Worm (Caenorhabditis elegans) whole organism, young adult: Measurements from ENCODE around the gene ZK1098.6.
A peak's percentile ranks its signal among the peaks of the same experiment; 100 is the strongest.

ENCODE experiments used
- B0336.3 ChIP-seq: fragments of 200-800 bp; sonication (Bioruptor generic); IDR thresholded peaks from 2 replicates; pipeline ENCODE4 v1.3.6; 2022; ENCODE audit warnings: missing genetic modification characterization, missing compliant biosample characterization
- C17E4.6 ChIP-seq: fragments of 200-800 bp; sonication (Bioruptor generic); IDR thresholded peaks from 2 replicates; pipeline ENCODE4 v1.3.6; 2022; ENCODE audit warnings: missing genetic modification reagents, missing genetic modification characterization, missing compliant biosample characterization
- F33H1.4 ChIP-seq: fragments of 200-800 bp; sonication (Bioruptor generic); IDR thresholded peaks from 2 replicates; pipeline ENCODE4 v1.3.6; 2022; ENCODE audit warnings: missing genetic modification reagents, missing genetic modification characterization, missing compliant biosample characterization
- F49E8.2 ChIP-seq: sonication (generic microtip); optimal IDR thresholded peaks from 3 replicates; lab custom pipeline; 2017; ENCODE audit warnings: missing genetic modification characterization, mild to moderate bottlenecking, missing compliant biosample characterization, antibody characterized with exemption, moderate library complexity; ENCODE audit not compliant: insufficient read depth
- K12H6.12 ChIP-seq: fragments of 200-800 bp; sonication (Bioruptor generic); optimal IDR thresholded peaks from 2 replicates; lab custom pipeline; 2018; ENCODE audit warnings: mild to moderate bottlenecking, missing genetic modification characterization, missing compliant biosample characterization
- Y53G8AR.9 ChIP-seq: fragments of 200-800 bp; sonication (Bioruptor generic); conservative IDR thresholded peaks from 2 replicates; pipeline ENCODE4 v1.3.6; 2022; ENCODE audit warnings: missing genetic modification reagents, missing genetic modification characterization, missing compliant biosample characterization
- ZK185.1 ChIP-seq: sonication (generic microtip); optimal IDR thresholded peaks from 2 replicates; lab custom pipeline; 2016; ENCODE audit warnings: mild to moderate bottlenecking, missing genetic modification characterization, missing compliant biosample characterization; ENCODE audit not compliant: poor library complexity, severe bottlenecking
- ama-1 ChIP-seq, 3 experiments: fragments of 150-350 bp in 1 of 3; sonication (generic microtip) in 2 of 3; optimal IDR thresholded peaks; 2 replicates each; lab custom pipeline; 2014 to 2018; ENCODE audit warnings: missing biosample characterization in 2 of 3, missing genetic modification characterization in 2 of 3, missing genetic modification reagents in 2 of 3
- athp-1 ChIP-seq: sonication (generic microtip); optimal IDR thresholded peaks from 2 replicates; lab custom pipeline; 2017; ENCODE audit warnings: mild to moderate bottlenecking, missing genetic modification characterization, missing compliant biosample characterization
- attf-3 ChIP-seq: fragments of 200-800 bp; sonication (Bioruptor generic); conservative IDR thresholded peaks from 2 replicates; pipeline ENCODE4 v1.3.6; 2022; ENCODE audit warnings: missing genetic modification reagents, missing genetic modification characterization, missing compliant biosample characterization
- attf-5 ChIP-seq: fragments of 200-800 bp; sonication (Bioruptor generic); optimal IDR thresholded peaks from 2 replicates; lab custom pipeline; 2018; ENCODE audit warnings: mild to moderate bottlenecking, missing genetic modification characterization, missing compliant biosample characterization
- ccch-3 ChIP-seq: fragments of 200-800 bp; sonication (Bioruptor generic); optimal IDR thresholded peaks from 2 replicates; lab custom pipeline; 2018; ENCODE audit warnings: mild to moderate bottlenecking, missing genetic modification characterization, missing compliant biosample characterization
- cebp-1 ChIP-seq, 2 experiments: fragments of 200-800 bp in 1 of 2; sonication (Bioruptor generic) in 1 of 2; sonication (generic microtip) in 1 of 2; IDR thresholded peaks in 1 of 2; optimal IDR thresholded peaks in 1 of 2; 2 replicates each; pipeline versions ENCODE4 v1.3.6 to Lab custom; 2017 to 2022; ENCODE audit warnings: missing compliant biosample characterization in 2 of 2, missing genetic modification characterization in 2 of 2, mild to moderate bottlenecking in 1 of 2, missing genetic modification reagents in 1 of 2, moderate library complexity in 1 of 2
- ceh-91 ChIP-seq: fragments of 200-800 bp; sonication (Bioruptor generic); IDR thresholded peaks from 2 replicates; pipeline ENCODE4 v1.3.6; 2022; ENCODE audit warnings: missing genetic modification reagents, missing genetic modification characterization, missing compliant biosample characterization
- dox-1 ChIP-seq: fragments of 200-800 bp; sonication (Bioruptor generic); IDR thresholded peaks from 2 replicates; pipeline ENCODE4 v1.3.6; 2022; ENCODE audit warnings: missing genetic modification reagents, missing genetic modification characterization, missing compliant biosample characterization
- dpl-1 ChIP-seq: fragments of 150-350 bp; optimal IDR thresholded peaks from 2 replicates; lab custom pipeline; 2014; ENCODE audit warnings: missing biosample characterization, missing genetic modification reagents, missing genetic modification characterization
- ekl-4 ChIP-seq: fragments of 200-800 bp; sonication (Bioruptor generic); IDR thresholded peaks from 2 replicates; pipeline ENCODE4 v1.3.6; 2022; ENCODE audit warnings: missing genetic modification reagents, missing genetic modification characterization, missing compliant biosample characterization
- gei-17 ChIP-seq: fragments of 200-800 bp; sonication (Bioruptor generic); optimal IDR thresholded peaks from 2 replicates; lab custom pipeline; 2018; ENCODE audit warnings: mild to moderate bottlenecking, missing genetic modification characterization, missing compliant biosample characterization
- him-1 ChIP-seq: sonication (generic microtip); optimal IDR thresholded peaks from 2 replicates; lab custom pipeline; 2016; ENCODE audit warnings: missing genotype, missing genetic modification reagents, missing genetic modification characterization, missing compliant biosample characterization
- hsf-1 ChIP-seq: fragments of 200-800 bp; sonication (Bioruptor generic); IDR thresholded peaks from 2 replicates; pipeline ENCODE4 v1.3.6; 2022; ENCODE audit warnings: missing genetic modification reagents, missing genetic modification characterization, missing compliant biosample characterization
- lag-1 ChIP-seq: fragments of 200-800 bp; sonication (Bioruptor generic); IDR thresholded peaks from 2 replicates; pipeline ENCODE4 v1.3.6; 2022; ENCODE audit warnings: missing genetic modification reagents, missing genetic modification characterization, missing compliant biosample characterization
- let-607 ChIP-seq, 2 experiments: fragments of 200-800 bp in 1 of 2; sonication (Bioruptor generic) in 1 of 2; sonication (generic microtip) in 1 of 2; optimal IDR thresholded peaks; 2 replicates each; lab custom pipeline; 2016 to 2018; ENCODE audit warnings: mild to moderate bottlenecking in 2 of 2, missing compliant biosample characterization in 2 of 2, missing genetic modification characterization in 2 of 2, moderate library complexity in 2 of 2, missing genotype in 1 of 2
- lin-40 ChIP-seq: sonication (generic microtip); optimal IDR thresholded peaks from 2 replicates; lab custom pipeline; 2016; ENCODE audit warnings: missing genetic modification characterization, mild to moderate bottlenecking, missing compliant biosample characterization, missing genotype, missing genetic modification reagents
- lsl-1 ChIP-seq: fragments of 200-800 bp; sonication (Bioruptor generic); optimal IDR thresholded peaks from 2 replicates; lab custom pipeline; 2018; ENCODE audit warnings: mild to moderate bottlenecking, missing genetic modification characterization, moderate library complexity, missing compliant biosample characterization
- lsy-27 ChIP-seq: sonication (generic microtip); optimal IDR thresholded peaks from 2 replicates; lab custom pipeline; 2017; ENCODE audit warnings: missing genetic modification characterization, mild to moderate bottlenecking, missing compliant biosample characterization, antibody characterized with exemption, missing genotype, borderline replicate concordance; ENCODE audit not compliant: insufficient read depth
- madf-10 ChIP-seq: sonication (generic microtip); optimal IDR thresholded peaks from 2 replicates; lab custom pipeline; 2016; ENCODE audit warnings: mild to moderate bottlenecking, missing genetic modification characterization, missing compliant biosample characterization
- nfyb-1 ChIP-seq: fragments of 200-800 bp; sonication (Bioruptor generic); IDR thresholded peaks from 2 replicates; pipeline ENCODE4 v1.3.6; 2022; ENCODE audit warnings: missing genetic modification reagents, missing genetic modification characterization, missing compliant biosample characterization
- nhr-80 ChIP-seq: sonication (generic microtip); optimal IDR thresholded peaks from 2 replicates; lab custom pipeline; 2016; ENCODE audit warnings: missing genetic modification characterization, missing compliant biosample characterization
- pha-4 ChIP-seq: fragments of 150-350 bp; sonication (generic microtip); optimal IDR thresholded peaks from 2 replicates; lab custom pipeline; 2014; ENCODE audit warnings: missing biosample characterization, missing genetic modification reagents, missing genetic modification characterization
- rpc-1 ChIP-seq, 2 experiments: fragments of 150-350 bp in 1 of 2; sonication (generic microtip) in 1 of 2; optimal IDR thresholded peaks; 2 replicates each; lab custom pipeline; 2014 to 2018; ENCODE audit warnings: missing biosample characterization in 1 of 2, missing genetic modification characterization in 1 of 2, missing genetic modification reagents in 1 of 2, missing genotype in 1 of 2
- snpc-1.1 ChIP-seq: sonication (generic microtip); optimal IDR thresholded peaks from 2 replicates; lab custom pipeline; 2017; ENCODE audit warnings: missing genetic modification characterization, mild to moderate bottlenecking, missing compliant biosample characterization, antibody characterized with exemption, moderate library complexity, missing genotype, missing genetic modification reagents; ENCODE audit not compliant: insufficient read depth
- snpc-3.4 ChIP-seq: sonication (generic microtip); optimal IDR thresholded peaks from 2 replicates; lab custom pipeline; 2017; ENCODE audit warnings: missing genetic modification characterization, mild to moderate bottlenecking, missing compliant biosample characterization, antibody characterized with exemption, moderate library complexity, missing genotype, missing genetic modification reagents
- snpc-4 ChIP-seq, 5 experiments: fragments of 150-350 bp in 1 of 5; sonication (generic microtip) in 4 of 5; optimal IDR thresholded peaks; 2 replicates each; lab custom pipeline; 2014 to 2018; ENCODE audit warnings: missing genetic modification characterization in 5 of 5, missing biosample characterization in 3 of 5, antibody characterized with exemption in 2 of 5, mild to moderate bottlenecking in 2 of 5, missing compliant biosample characterization in 2 of 5, missing genotype in 2 of 5, moderate library complexity in 2 of 5, missing genetic modification reagents in 1 of 5
- sptf-2 ChIP-seq: fragments of 200-800 bp; sonication (Bioruptor generic); optimal IDR thresholded peaks from 2 replicates; lab custom pipeline; 2018; ENCODE audit warnings: mild to moderate bottlenecking, missing genetic modification characterization, missing compliant biosample characterization
- tlf-1 ChIP-seq: fragments of 200-800 bp; sonication (Bioruptor generic); optimal IDR thresholded peaks from 2 replicates; lab custom pipeline; 2018; ENCODE audit warnings: mild to moderate bottlenecking, missing genetic modification characterization, missing compliant biosample characterization
- unc-130 ChIP-seq: sonication (generic microtip); optimal IDR thresholded peaks from 2 replicates; lab custom pipeline; 2016; ENCODE audit warnings: missing genetic modification reagents, missing genetic modification characterization, missing compliant biosample characterization
- xnd-1 ChIP-seq: sonication (generic microtip); optimal IDR thresholded peaks from 2 replicates; lab custom pipeline; 2016; ENCODE audit warnings: missing genotype, missing genetic modification reagents, missing genetic modification characterization, missing compliant biosample characterization
- zfh-2 ChIP-seq: fragments of 200-800 bp; sonication (Bioruptor generic); conservative IDR thresholded peaks from 2 replicates; pipeline ENCODE4 v1.3.6; 2022; ENCODE audit warnings: missing genetic modification reagents, missing genetic modification characterization, missing compliant biosample characterization
- ztf-25 ChIP-seq: fragments of 200-800 bp; sonication (Bioruptor generic); IDR thresholded peaks from 2 replicates; pipeline ENCODE4 v1.3.6; 2022; ENCODE audit warnings: missing genetic modification reagents, missing genetic modification characterization, missing compliant biosample characterization
- ztf-26 ChIP-seq: sonication (generic microtip); optimal IDR thresholded peaks from 2 replicates; lab custom pipeline; 2017; ENCODE audit warnings: missing genetic modification characterization, missing compliant biosample characterization
- ztf-3 ChIP-seq: fragments of 200-800 bp; sonication (Bioruptor generic); optimal IDR thresholded peaks from 2 replicates; lab custom pipeline; 2018; ENCODE audit warnings: mild to moderate bottlenecking, missing genetic modification characterization, missing compliant biosample characterization

The ZK1098.6 gene

ce11 chrIII:9516148-9516547 lies 10.8 kb upstream of the ZK1098.6 start, which contains the start of gene F55H2.7:
Gene F55H2.7 (minus strand): TSS chrIII:9516248.
- TF ChIP-seq snpc-3.4 (tag; lab: Kevin White, UChicago) (peak; percentile 8), pha-4 (tag; lab: Kevin White, UChicago) (no peak)

- TF ChIP-seq nhr-80 (tag; lab: Kevin White, UChicago) (peak; percentile 76), ztf-26 (tag; lab: Kevin White, UChicago) (peak; percentile 40), zfh-2 (GFP tag; lab: Robert Waterston, UW) (no peak; the same call in 1 of the 2 replicates), F33H1.4 (GFP tag; lab: Robert Waterston, UW) (peak; percentile 70), athp-1 (tag; lab: Kevin White, UChicago) (peak; percentile 5), ZK185.1 (tag; lab: Kevin White, UChicago) (peak; percentile 69), hsf-1 (GFP tag; lab: Robert Waterston, UW) (peak; percentile 35; the same call in 1 of the 2 replicates), xnd-1 (peak; percentile 24), let-607 (tag; optimal IDR thresholded peaks at IDR 0.05; lab: Kevin White, UChicago) (peak in 1 of 2 experiments; percentile 54), lsl-1 (GFP tag; lab: Kevin White, UChicago) (peak; percentile 72), dpl-1 (GFP tag; lab: Kevin White, UChicago) (peak; percentile 39), gei-17 (GFP tag; lab: Kevin White, UChicago) (peak; percentile 37), lag-1 (GFP tag; lab: Robert Waterston, UW) (no peak), ceh-91 (GFP tag; lab: Robert Waterston, UW) (peak; percentile 67), cebp-1 (GFP tag; IDR thresholded peaks at IDR 0.05; lab: Robert Waterston, UW) (no peak), cebp-1 (tag; optimal IDR thresholded peaks at IDR 0.05; lab: Kevin White, UChicago) (peak; percentile 78), ztf-25 (GFP tag; lab: Robert Waterston, UW) (no peak), ztf-3 (no peak), ccch-3 (GFP tag; lab: Kevin White, UChicago) (no peak), attf-5 (GFP tag; lab: Kevin White, UChicago) (peak; percentile 94), unc-130 (GFP tag; lab: Kevin White, UChicago) (peak; percentile 39), nfyb-1 (GFP tag; lab: Robert Waterston, UW) (peak; percentile 88), attf-3 (peak; percentile 56; the same call in 1 of the 2 replicates), him-1 (tag; lab: Kevin White, UChicago) (peak; percentile 27), rpc-1 (optimal IDR thresholded peaks at IDR 0.05; lab: Kevin White, UChicago) (no peak), rpc-1 (tag; optimal IDR thresholded peaks at IDR 0.05; lab: Kevin White, UChicago) (no peak), sptf-2 (GFP tag; lab: Kevin White, UChicago) (peak; percentile 13), dox-1 (GFP tag; lab: Robert Waterston, UW) (peak; percentile 94), snpc-1.1 (tag; lab: Kevin White, UChicago) (peak; percentile 3), lsy-27 (tag; lab: Kevin White, UChicago) (no peak), C17E4.6 (GFP tag; lab: Robert Waterston, UW) (0 out of 2 replicates have a peak, but pooled peaks have one; percentile 26), tlf-1 (GFP tag; lab: Kevin White, UChicago) (peak; percentile 69), Y53G8AR.9 (GFP tag; lab: Robert Waterston, UW) (peak; percentile 80; the same call in 1 of the 2 replicates), K12H6.12 (tag; lab: Kevin White, UChicago) (peak; percentile 70), lin-40 (peak; percentile 85), F49E8.2 (tag; lab: Kevin White, UChicago) (peak; percentile 32), ama-1 (optimal IDR thresholded peaks at IDR 0.05; lab: Kevin White, UChicago) (no peak), ama-1 (GFP tag; optimal IDR thresholded peaks at IDR 0.05; lab: Kevin White, UChicago) (no peak), ekl-4 (GFP tag; lab: Robert Waterston, UW) (peak; percentile 85), snpc-4 (GFP tag; optimal IDR thresholded peaks at IDR 0.05; lab: Kevin White, UChicago) (no peak), snpc-4 (tag; optimal IDR thresholded peaks at IDR 0.05; lab: Kevin White, UChicago) (peak; percentile 64 to 77 (median 70)), B0336.3 (GFP tag; lab: Robert Waterston, UW) (peak; percentile 80), madf-10 (peak; percentile 23)
Measured at ce11 chrIII:9521410-9522090, 5.4 kb upstream of the ZK1098.6 start, which contains the start of the genes clu-1 and prp-40. Gene clu-1 (minus strand): TSS chrIII:9521460. Gene prp-40 (plus strand): TSS chrIII:9522075.
